Fruit fly (Drosophila melanogaster) whole organism: ENCODE measurements around the gene RnpS1.

Source experiments
- CG8478 ChIP-seq: fragments of >200 bp; optimal IDR thresholded peaks from 2 replicates; lab custom pipeline; 2018; ENCODE audit warnings: inconsistent platforms
- Dll ChIP-seq: fragments of >200 bp; optimal IDR thresholded peaks from 2 replicates; lab custom pipeline; 2017
- EcR ChIP-seq, 2 experiments: fragments of >200 bp; optimal IDR thresholded peaks; 2 replicates each; lab custom pipeline; 2017; ENCODE audit warnings: missing biosample characterization in 2 of 2, missing genetic modification characterization in 2 of 2, missing genetic modification reagents in 2 of 2
- pan ChIP-seq: fragments of >200 bp; optimal IDR thresholded peaks from 2 replicates; lab custom pipeline; 2017
- psq ChIP-seq: fragments of >200 bp; optimal IDR thresholded peaks from 2 replicates; lab custom pipeline; 2017
- usp ChIP-seq: fragments of >200 bp; optimal IDR thresholded peaks from 2 replicates; lab custom pipeline; 2017; ENCODE audit warnings: missing biosample characterization, missing genetic modification characterization, mixed read lengths

The RnpS1 gene

dm6 chr3R:9551659-9552435 lies at the start of gene RnpS1, which contains the start of gene mura:
TSS of gene RnpS1 (plus strand) at chr3R:9552034.
TSS of gene mura (minus strand) at chr3R:9551806.
- TF ChIP-seq CG8478 (lab: Kevin White, UChicago) (no peak), usp (GFP tag; lab: Kevin White, UChicago) (no peak), psq (lab: Kevin White, UChicago) (no peak), EcR (GFP tag; optimal IDR thresholded peaks at IDR 0.05; lab: Kevin White, UChicago) (no peak), Dll (lab: Kevin White, UChicago) (no peak), pan (no peak)

DNA sequence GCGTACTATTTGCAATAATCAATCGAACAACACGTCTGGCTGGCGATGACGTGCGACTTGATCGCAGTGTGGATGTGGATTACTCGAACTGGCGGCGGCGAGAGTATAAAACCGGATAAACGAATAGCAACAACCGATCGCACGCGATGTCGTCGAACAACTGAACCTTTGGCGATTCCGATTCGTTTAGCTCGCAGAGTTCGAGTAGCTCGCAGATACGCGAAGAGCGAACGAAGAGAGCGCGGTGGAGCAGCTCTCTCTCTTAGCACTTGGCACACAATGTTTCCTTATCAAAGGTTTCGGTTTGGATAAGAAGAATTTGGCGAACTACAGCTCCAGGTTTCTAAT lies 49.4 kb upstream of the RnpS1 start, which contains the start of gene RhoL:
RhoL (minus strand) TSS at position 166 of the 348 bp plus-strand sequence.
- TF ChIP-seq EcR (GFP tag; optimal IDR thresholded peaks at IDR 0.05; lab: Kevin White, UChicago) (no peak), usp (GFP tag; lab: Kevin White, UChicago) (no peak), CG8478 (lab: Kevin White, UChicago) (no peak), pan (no peak), Dll (lab: Kevin White, UChicago) (no peak), psq (lab: Kevin White, UChicago) (no peak)

DNA sequence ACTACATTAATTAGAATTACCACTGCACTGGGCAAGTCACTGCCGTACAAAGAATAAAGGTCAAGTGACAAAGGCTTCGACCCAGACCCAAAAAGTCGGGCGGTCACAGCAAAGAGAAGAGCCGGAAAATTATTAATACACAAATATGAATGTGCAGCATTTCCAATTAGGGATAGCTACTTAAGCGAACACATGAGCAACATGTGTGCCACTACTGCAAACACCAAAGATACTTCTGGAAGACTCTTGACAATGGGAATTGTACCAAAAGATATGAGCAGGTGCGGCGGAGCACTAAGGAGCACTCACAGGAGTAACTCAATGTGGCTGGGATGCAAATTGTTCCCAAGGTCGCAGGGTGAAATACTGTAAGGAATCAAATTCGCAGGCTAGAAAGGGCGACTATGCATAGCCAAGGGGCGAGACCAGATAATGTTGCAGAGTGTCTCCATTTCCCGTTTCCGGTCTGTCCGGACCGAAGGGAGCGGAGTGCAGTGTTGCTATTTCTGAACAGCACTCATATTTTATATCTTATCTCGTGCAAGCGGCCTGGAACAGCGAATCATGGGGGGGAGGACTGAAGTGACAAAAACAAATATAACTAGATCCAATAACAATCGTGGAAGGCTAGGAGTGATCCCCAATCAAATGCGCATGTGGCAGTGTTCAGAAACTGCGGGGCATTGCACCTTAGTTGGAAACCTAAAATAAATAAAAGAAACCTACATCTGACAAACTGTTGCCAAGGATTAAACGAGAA lies 48.3 kb upstream of the RnpS1 start:
- no peak for TF ChIP-seq CG8478 (lab: Kevin White, UChicago)
- TF ChIP-seq pan = no peak
- TF ChIP-seq Dll (lab: Kevin White, UChicago) = no peak
- no peak for TF ChIP-seq usp (GFP tag; lab: Kevin White, UChicago)
- no peak for TF ChIP-seq psq (lab: Kevin White, UChicago)
- peak in 1 of 2 experiments; percentile 16 for TF ChIP-seq EcR (GFP tag; optimal IDR thresholded peaks at IDR 0.05; lab: Kevin White, UChicago)

- TF ChIP-seq psq (lab: Kevin White, UChicago) (no peak), CG8478 (lab: Kevin White, UChicago) (no peak), EcR (GFP tag; optimal IDR thresholded peaks at IDR 0.05; lab: Kevin White, UChicago) (no peak), Dll (lab: Kevin White, UChicago) (no peak), usp (GFP tag; lab: Kevin White, UChicago) (no peak), pan (no peak)
Observed at dm6 chr3R:9504355-9504754, 47.5 kb upstream of the RnpS1 start, which contains the start of gene CG8149. TSS of gene CG8149 (plus strand) at chr3R:9504656.

DNA sequence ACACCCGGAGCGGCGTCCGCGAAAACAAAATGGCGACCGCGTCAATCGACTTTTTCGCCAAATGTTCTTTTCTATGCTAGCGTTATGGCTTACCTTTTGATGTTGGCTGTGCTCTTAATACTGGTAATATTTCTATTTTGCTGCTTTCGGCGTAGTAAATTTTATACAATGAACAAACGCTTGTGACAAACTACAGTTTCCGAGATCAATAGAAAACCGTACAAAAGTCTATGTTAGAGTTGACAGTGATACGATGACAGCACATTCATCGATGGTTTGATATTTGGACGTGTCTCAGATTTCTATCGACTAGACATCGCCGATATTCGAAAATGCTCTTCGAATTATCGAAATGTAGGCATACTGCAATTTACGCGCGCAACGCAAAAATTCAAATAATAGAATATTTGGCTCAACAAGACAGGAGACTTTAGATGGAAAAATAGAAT lies 41.7 kb upstream of the RnpS1 start, which contains the start of gene rump:
rump (minus strand) TSS at position 255 of the 449 bp plus-strand sequence.
- TF ChIP-seq psq (lab: Kevin White, UChicago) = no peak
- TF ChIP-seq pan = no peak
- TF ChIP-seq Dll (lab: Kevin White, UChicago) = no peak
- TF ChIP-seq usp (GFP tag; lab: Kevin White, UChicago) = no peak
- TF ChIP-seq EcR (GFP tag; optimal IDR thresholded peaks at IDR 0.05; lab: Kevin White, UChicago) = no peak
- no peak for TF ChIP-seq CG8478 (lab: Kevin White, UChicago)

dm6 chr3R:9512193-9513051 lies 39.4 kb upstream of the RnpS1 start:
- no peak for TF ChIP-seq pan
- peak in 1 of 2 experiments; percentile 12 for TF ChIP-seq EcR (GFP tag; optimal IDR thresholded peaks at IDR 0.05; lab: Kevin White, UChicago)
- peak; percentile 61 for TF ChIP-seq Dll (lab: Kevin White, UChicago)
- TF ChIP-seq CG8478 (lab: Kevin White, UChicago) = no peak
- TF ChIP-seq psq (lab: Kevin White, UChicago) = no peak
- TF ChIP-seq usp (GFP tag; lab: Kevin White, UChicago) = no peak

dm6 chr3R:9513052-9513420 lies 38.8 kb upstream of the RnpS1 start, which contains the start of the genes Ras85D and Rlb1:
TSS of gene Ras85D (minus strand) at chr3R:9513067.
TSS of gene Rlb1 (plus strand) at chr3R:9513327.
- TF ChIP-seq EcR (GFP tag; optimal IDR thresholded peaks at IDR 0.05; lab: Kevin White, UChicago) (no peak), psq (lab: Kevin White, UChicago) (no peak), pan (no peak), usp (GFP tag; lab: Kevin White, UChicago) (no peak), CG8478 (lab: Kevin White, UChicago) (no peak), Dll (lab: Kevin White, UChicago) (no peak)

DNA sequence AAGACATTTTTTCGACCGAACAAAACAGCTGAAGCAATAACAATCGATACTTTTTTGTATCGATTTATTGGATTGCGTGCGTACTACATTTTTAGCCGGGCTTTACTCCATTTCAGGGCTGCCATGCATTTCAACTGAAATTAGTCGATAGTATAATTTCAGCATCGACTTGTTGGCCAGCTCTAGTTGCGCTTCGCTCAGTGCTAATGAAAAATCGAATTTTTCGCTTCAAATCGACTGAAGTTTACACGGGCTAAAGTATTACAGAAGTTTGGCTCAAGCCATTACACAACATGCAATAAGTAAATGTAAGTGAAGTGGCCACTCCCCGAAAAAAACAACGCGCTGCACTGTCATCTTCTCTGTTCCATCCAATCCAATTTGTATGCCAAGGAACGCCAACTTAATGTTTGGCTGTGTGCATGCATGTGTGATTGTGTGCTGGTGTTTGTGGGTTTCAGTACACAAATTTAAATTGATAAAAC lies 35.9 kb upstream of the RnpS1 start, which contains the start of the genes mRpL47, CG8176 and Kdm3:
mRpL47 (minus strand) TSS at position 49 of the 485 bp plus-strand sequence.
CG8176 (plus strand) TSS at position 148 of the 485 bp plus-strand sequence.
Kdm3 (plus strand) TSS at position 148 of the 485 bp plus-strand sequence.
- TF ChIP-seq Dll (lab: Kevin White, UChicago) (no peak), psq (lab: Kevin White, UChicago) (no peak), EcR (GFP tag; optimal IDR thresholded peaks at IDR 0.05; lab: Kevin White, UChicago) (no peak), CG8478 (lab: Kevin White, UChicago) (no peak)

DNA sequence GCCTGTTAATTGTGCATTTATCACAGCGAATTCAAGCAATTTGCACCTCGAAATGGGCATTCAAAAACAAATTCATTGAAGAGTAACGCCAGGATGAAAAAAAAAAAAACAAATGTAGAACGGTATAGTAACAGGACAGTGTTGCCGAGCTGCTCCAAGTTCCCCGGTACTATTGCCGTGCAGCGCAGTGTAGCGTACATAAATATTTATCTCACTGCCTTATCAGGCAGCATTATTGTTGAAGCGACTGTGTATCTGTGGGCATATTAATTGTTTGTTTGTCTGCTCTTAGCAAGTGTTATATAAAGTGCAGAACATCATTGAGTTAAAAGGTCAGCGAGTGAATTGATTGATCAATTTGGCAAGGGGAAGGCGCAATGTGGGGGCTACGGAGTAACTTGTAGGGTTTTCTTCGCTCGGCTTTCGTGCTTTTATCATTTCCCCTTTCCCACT lies 35.4 kb upstream of the RnpS1 start:
- TF ChIP-seq CG8478 (lab: Kevin White, UChicago) (no peak), psq (lab: Kevin White, UChicago) (no peak), pan (no peak), usp (GFP tag; lab: Kevin White, UChicago) (no peak), Dll (lab: Kevin White, UChicago) (no peak), EcR (GFP tag; optimal IDR thresholded peaks at IDR 0.05; lab: Kevin White, UChicago) (no peak)
